Worm (Caenorhabditis elegans) whole organism, young adult: ENCODE data around the gene Y41D4B.24.

Source experiments
- C17E4.6 ChIP-seq: fragments of 200-800 bp; sonication (Bioruptor generic); IDR thresholded peaks from 2 replicates; pipeline ENCODE4 v1.3.6; 2022; ENCODE audit warnings: missing genetic modification reagents, missing genetic modification characterization, missing compliant biosample characterization
- F33H1.4 ChIP-seq: fragments of 200-800 bp; sonication (Bioruptor generic); IDR thresholded peaks from 2 replicates; pipeline ENCODE4 v1.3.6; 2022; ENCODE audit warnings: missing genetic modification reagents, missing genetic modification characterization, missing compliant biosample characterization
- Y79H2A.3 ChIP-seq: fragments of 200-800 bp; sonication (Bioruptor generic); conservative IDR thresholded peaks from 2 replicates; pipeline ENCODE4 v1.3.6; 2022; ENCODE audit warnings: missing genetic modification reagents, missing genetic modification characterization, missing compliant biosample characterization
- Y95B8A.8 ChIP-seq: fragments of 200-800 bp; sonication (Bioruptor generic); IDR thresholded peaks from 2 replicates; pipeline ENCODE4 v1.3.6; 2022; ENCODE audit warnings: missing genetic modification reagents, missing genetic modification characterization, missing compliant biosample characterization
- atf-7 ChIP-seq: sonication (generic microtip); optimal IDR thresholded peaks from 2 replicates; lab custom pipeline; 2017; ENCODE audit warnings: mild to moderate bottlenecking, missing genetic modification characterization, missing compliant biosample characterization
- lsy-27 ChIP-seq: sonication (generic microtip); optimal IDR thresholded peaks from 2 replicates; lab custom pipeline; 2017; ENCODE audit warnings: missing genetic modification characterization, mild to moderate bottlenecking, missing compliant biosample characterization, antibody characterized with exemption, missing genotype, borderline replicate concordance; ENCODE audit not compliant: insufficient read depth
- madf-8 ChIP-seq: fragments of 200-800 bp; sonication (Bioruptor generic); conservative IDR thresholded peaks from 2 replicates; pipeline ENCODE4 v1.3.6; 2022; ENCODE audit warnings: missing genetic modification reagents, missing genetic modification characterization, missing compliant biosample characterization
- snpc-4 ChIP-seq, 5 experiments: fragments of 150-350 bp in 1 of 5; sonication (generic microtip) in 4 of 5; optimal IDR thresholded peaks; 2 replicates each; lab custom pipeline; 2014 to 2018; ENCODE audit warnings: missing genetic modification characterization in 5 of 5, missing biosample characterization in 3 of 5, antibody characterized with exemption in 2 of 5, mild to moderate bottlenecking in 2 of 5, missing compliant biosample characterization in 2 of 5, missing genotype in 2 of 5, moderate library complexity in 2 of 5, missing genetic modification reagents in 1 of 5

DNA sequence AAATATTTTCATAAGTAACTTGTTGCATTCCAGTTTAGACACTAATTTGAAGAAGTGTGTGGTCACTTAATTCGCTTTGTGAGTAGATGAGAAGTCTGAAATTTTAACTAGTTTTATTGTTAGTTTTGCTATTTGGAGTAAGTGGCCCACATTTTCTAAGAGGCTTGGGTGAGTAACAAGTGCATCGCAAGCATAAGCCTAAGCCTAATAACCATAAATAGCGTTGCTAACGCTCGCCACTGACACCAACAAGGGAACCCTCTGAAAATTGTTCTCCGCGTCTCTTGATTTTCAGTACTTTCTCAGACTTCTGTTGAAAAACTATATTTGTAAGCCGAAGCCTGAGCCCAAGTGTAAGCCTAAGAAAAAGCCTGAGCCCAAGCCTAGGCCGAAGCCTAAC lies 42.3 kb upstream of the Y41D4B.24 start, which contains the start of gene epic-3:
- TF ChIP-seq madf-8 (no peak), C17E4.6 (GFP tag; lab: Robert Waterston, UW) (no peak), Y95B8A.8 (GFP tag; lab: Robert Waterston, UW) (no peak), Y79H2A.3 (GFP tag; lab: Robert Waterston, UW) (no peak), lsy-27 (tag; lab: Kevin White, UChicago) (no peak), atf-7 (tag; lab: Kevin White, UChicago) (no peak), F33H1.4 (GFP tag; lab: Robert Waterston, UW) (no peak), snpc-4 (GFP tag; optimal IDR thresholded peaks at IDR 0.05; lab: Kevin White, UChicago) (no peak), snpc-4 (tag; optimal IDR thresholded peaks at IDR 0.05; lab: Kevin White, UChicago) (no peak)
